Fruit fly (Drosophila melanogaster): ENCODE results near the gene CG16888.

Gene CG16888

DNA sequence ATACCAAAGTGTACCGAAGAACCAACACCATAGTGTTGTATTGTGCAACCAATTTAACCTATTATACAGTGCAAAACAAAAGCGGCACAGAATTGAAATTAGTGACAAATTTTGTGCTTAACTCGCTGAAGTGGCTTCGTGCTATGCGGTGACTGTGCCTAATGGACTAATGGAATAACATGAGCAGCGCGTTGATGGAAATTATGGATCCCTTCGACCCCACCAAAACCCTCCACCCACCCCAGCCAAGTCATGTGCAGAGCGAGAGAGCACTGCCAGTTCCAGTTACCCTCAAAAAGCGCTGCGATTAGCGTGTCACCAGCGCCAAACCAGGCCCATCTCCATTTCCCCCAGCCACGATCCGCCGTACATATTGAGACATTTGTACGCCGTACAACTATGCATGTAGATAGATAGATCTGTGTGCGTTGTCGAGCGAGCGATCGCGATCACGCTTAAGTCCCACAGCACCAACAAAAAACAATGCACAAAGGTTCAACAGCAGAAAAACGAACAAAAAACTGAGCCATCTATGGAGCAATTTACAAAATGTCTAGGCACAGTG is 10.9 kb downstream of the CG16888 start:
- peak; percentile 45; the same call in 1 of the 2 replicates for TF ChIP-seq crol (GFP tag; IDR thresholded peaks at IDR 0.05)
- no peak for TF ChIP-seq PHDP (tag; optimal IDR thresholded peaks at IDR 0.05)
- TF ChIP-seq CG10209 (GFP tag; optimal IDR thresholded peaks at IDR 0.05): no peak
- TF ChIP-seq CG7745 (tag; optimal IDR thresholded peaks at IDR 0.05): no peak
- TF ChIP-seq cad (GFP tag; optimal IDR thresholded peaks at IDR 0.05): no peak
- TF ChIP-seq CG32532 (GFP tag; IDR thresholded peaks at IDR 0.05): 0 out of 2 replicates have a peak, but pooled peaks have one; percentile 18
- TF ChIP-seq chinmo (GFP tag; IDR thresholded peaks at IDR 0.05; ENCODE audit: partially characterized antibody): peak; percentile 83; the same call in 3 of the 4 replicates
- peak; percentile 50 for TF ChIP-seq CG10543 (GFP tag; optimal IDR thresholded peaks at IDR 0.05)
- no peak for TF ChIP-seq repo (GFP tag; optimal IDR thresholded peaks at IDR 0.05)
- TF ChIP-seq Poxn (GFP tag; IDR thresholded peaks at IDR 0.05): no peak
- TF ChIP-seq cwo (GFP tag; optimal IDR thresholded peaks at IDR 0.05): peak; percentile 22
- TF ChIP-seq Ets65A (GFP tag): no peak
- no peak for TF ChIP-seq bcd (GFP tag; optimal IDR thresholded peaks at IDR 0.05)
- TF ChIP-seq fu2 (GFP tag; optimal IDR thresholded peaks at IDR 0.05): no peak
- no peak for TF ChIP-seq Ets97D (GFP tag; optimal IDR thresholded peaks at IDR 0.05)
- TF ChIP-seq vvl (GFP tag; IDR thresholded peaks at IDR 0.05): peak; percentile 46; the same call in 1 of the 2 replicates
- TF ChIP-seq Ptx1 (GFP tag; IDR thresholded peaks at IDR 0.05): no peak
- peak; percentile 60 for TF ChIP-seq Med (GFP tag)
- TF ChIP-seq tio (GFP tag; optimal IDR thresholded peaks at IDR 0.05): no peak
- no peak for TF ChIP-seq gro (GFP tag; optimal IDR thresholded peaks at IDR 0.05)
- peak in 1 of 2 experiments; percentile 45 for TF ChIP-seq Pdp1 (GFP tag; optimal IDR thresholded peaks at IDR 0.05)
- no peak for TF ChIP-seq emc (GFP tag; optimal IDR thresholded peaks at IDR 0.05)
- peak; percentile 13 for TF ChIP-seq CG15269 (tag; optimal IDR thresholded peaks at IDR 0.05)
- no peak for TF ChIP-seq CG9727 (GFP tag; optimal IDR thresholded peaks at IDR 0.05)
- peak; percentile 22; the same call in 1 of the 2 replicates for TF ChIP-seq Adf1 (GFP tag; IDR thresholded peaks at IDR 0.05)

DNA sequence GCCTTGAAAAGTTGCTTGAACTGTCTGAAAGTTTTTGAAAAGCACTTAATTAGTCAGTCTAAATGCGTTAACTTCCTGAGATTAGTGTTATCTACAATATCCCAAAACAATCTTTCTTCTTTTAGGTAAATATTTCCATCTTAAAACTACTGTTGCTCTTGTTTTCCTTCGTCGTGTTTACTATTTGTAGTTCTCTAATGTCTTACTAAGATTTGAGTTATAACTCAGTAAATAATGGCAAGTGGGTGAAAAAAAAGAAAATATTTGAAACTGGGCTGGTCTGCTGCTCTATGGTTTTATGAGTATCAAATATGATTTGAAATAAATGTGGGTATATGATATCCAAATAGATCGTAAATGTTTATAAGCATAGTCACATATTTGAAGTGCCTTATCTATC is 11.9 kb downstream of the CG16888 start:
- TF ChIP-seq CG13296 (GFP tag; optimal IDR thresholded peaks at IDR 0.05): peak; percentile 8
- peak; percentile 13 for TF ChIP-seq CG31365 (tag; optimal IDR thresholded peaks at IDR 0.05)
- TF ChIP-seq CrebB (tag; optimal IDR thresholded peaks at IDR 0.05): peak; percentile 54
- peak; percentile 21 for TF ChIP-seq CG3407 (GFP tag; optimal IDR thresholded peaks at IDR 0.05)
- peak; percentile 12 for TF ChIP-seq CG3281 (GFP tag; optimal IDR thresholded peaks at IDR 0.05)
- peak; percentile 50 for TF ChIP-seq CG17359 (tag; optimal IDR thresholded peaks at IDR 0.05)
- peak; percentile 15 for TF ChIP-seq CG7987 (GFP tag; optimal IDR thresholded peaks at IDR 0.05)
- no peak for TF ChIP-seq Sin3A (optimal IDR thresholded peaks at IDR 0.05)
- peak; percentile 12 for TF ChIP-seq CG17385 (GFP tag; optimal IDR thresholded peaks at IDR 0.05)
- peak; percentile 35 for TF ChIP-seq Fer1 (GFP tag; optimal IDR thresholded peaks at IDR 0.05)
- TF ChIP-seq HLH3B (GFP tag; IDR thresholded peaks at IDR 0.05): no peak
- TF ChIP-seq wek (GFP tag; optimal IDR thresholded peaks at IDR 0.05): peak; percentile 8
- TF ChIP-seq bowl (GFP tag; IDR thresholded peaks at IDR 0.05): no peak
- peak; percentile 27 for TF ChIP-seq CG13424 (tag; optimal IDR thresholded peaks at IDR 0.05)
- TF ChIP-seq ATbp (GFP tag; optimal IDR thresholded peaks at IDR 0.05): peak; percentile 76
- peak; percentile 23 for TF ChIP-seq CG18599 (GFP tag; optimal IDR thresholded peaks at IDR 0.05)
- no peak for TF ChIP-seq sens (GFP tag)
- peak; percentile 11 for TF ChIP-seq CG1233 (GFP tag; optimal IDR thresholded peaks at IDR 0.05)

Measured in whole organism, embryonic.